Fruit fly (Drosophila melanogaster) whole organism, wandering third instar larva: ENCODE results near the gene UbcE2H.

ENCODE experiments used
- ey ChIP-seq: fragments of 200-800 bp; sonication (Bioruptor generic); optimal IDR thresholded peaks from 2 replicates; lab custom pipeline; 2016; ENCODE audit warnings: missing biosample characterization, missing genetic modification characterization
- psq ChIP-seq: fragments of 200-800 bp; sonication (Bioruptor generic); optimal IDR thresholded peaks from 3 replicates; lab custom pipeline; 2017; ENCODE audit warnings: missing biosample characterization, mild to moderate bottlenecking, missing genetic modification characterization, moderate library complexity
- woc ChIP-seq: sonication (Bioruptor generic); optimal IDR thresholded peaks from 2 replicates; lab custom pipeline; 2016; ENCODE audit warnings: missing biosample characterization, mild to moderate bottlenecking, missing genetic modification characterization

DNA sequence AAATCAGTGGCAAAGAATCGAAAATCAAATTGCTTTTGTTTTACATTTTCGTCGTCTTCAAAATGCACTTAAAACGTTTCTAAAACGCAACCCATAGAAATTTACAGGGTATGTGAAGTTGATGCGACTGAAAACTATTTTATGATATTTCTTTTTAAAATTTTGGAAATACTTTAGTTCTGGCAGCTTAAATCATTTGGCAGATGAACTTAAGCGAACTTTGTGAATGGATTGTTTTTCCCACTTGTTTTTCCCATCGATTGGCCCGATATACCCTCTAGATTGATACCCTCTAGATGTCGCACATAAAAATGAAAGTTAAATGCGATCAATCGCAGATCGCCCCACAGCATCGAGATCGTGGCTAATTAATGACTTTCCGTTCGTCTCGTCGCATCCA lies 32.3 kb upstream of the UbcE2H start:
- TF ChIP-seq psq (GFP tag; lab: Kevin White, UChicago) (no peak), woc (GFP tag; lab: Kevin White, UChicago) (no peak), ey (no peak)
